Fruit fly (Drosophila melanogaster) whole organism, embryonic: Measurements from ENCODE around the gene Muc68D.

Source experiments
- Bdp1 ChIP-seq: fragments of 200-800 bp; sonication (Bioruptor generic); optimal IDR thresholded peaks from 3 replicates; lab custom pipeline; 2016; ENCODE audit warnings: missing biosample characterization, missing genetic modification characterization
- Bgb ChIP-seq: fragments of 200-800 bp; sonication (Bioruptor generic); IDR thresholded peaks from 2 replicates; pipeline ENCODE4 v1.3.6; 2022; ENCODE audit warnings: missing biosample characterization, missing genetic modification characterization; ENCODE audit not compliant: partially characterized antibody
- CG10147 ChIP-seq: fragments of 200-800 bp; sonication (Bioruptor generic); optimal IDR thresholded peaks from 2 replicates; lab custom pipeline; 2019; ENCODE audit warnings: missing biosample characterization, mild to moderate bottlenecking, missing genetic modification characterization, moderate library complexity
- CG12219 ChIP-seq: fragments of 200-800 bp; sonication (Bioruptor generic); optimal IDR thresholded peaks from 3 replicates; lab custom pipeline; 2018; ENCODE audit warnings: missing biosample characterization, mild to moderate bottlenecking, missing genetic modification characterization
- CG1233 ChIP-seq: fragments of 200-800 bp; sonication (Bioruptor generic); optimal IDR thresholded peaks from 4 replicates; lab custom pipeline; 2018; ENCODE audit warnings: missing biosample characterization, mild to moderate bottlenecking, missing genetic modification characterization
- CG13123 ChIP-seq: fragments of 200-800 bp; sonication (Bioruptor generic); optimal IDR thresholded peaks from 2 replicates; lab custom pipeline; 2016; ENCODE audit warnings: missing biosample characterization, missing genetic modification characterization
- CG13287 ChIP-seq: fragments of 200-800 bp; sonication (Bioruptor generic); IDR thresholded peaks from 2 replicates; pipeline ENCODE4 v1.3.6; 2022; ENCODE audit warnings: missing biosample characterization, missing genetic modification characterization; ENCODE audit not compliant: partially characterized antibody
- CG14667 ChIP-seq: fragments of 200-800 bp; sonication (Bioruptor generic); IDR thresholded peaks from 2 replicates; pipeline ENCODE4 v1.3.6; 2022; ENCODE audit warnings: missing biosample characterization, missing genetic modification characterization
- CG15514 ChIP-seq: fragments of 200-800 bp; sonication (Bioruptor generic); optimal IDR thresholded peaks from 3 replicates; lab custom pipeline; 2017; ENCODE audit warnings: missing biosample characterization, missing genetic modification characterization, mild to moderate bottlenecking, moderate library complexity, missing genetic modification reagents
- CG18599 ChIP-seq: fragments of 200-800 bp; sonication (Bioruptor generic); optimal IDR thresholded peaks from 3 replicates; lab custom pipeline; 2017; ENCODE audit warnings: missing biosample characterization, missing genetic modification characterization, mild to moderate bottlenecking, moderate library complexity, missing genetic modification reagents
- CG2678 ChIP-seq: fragments of 200-800 bp; sonication (Bioruptor generic); optimal IDR thresholded peaks from 3 replicates; lab custom pipeline; 2019; ENCODE audit warnings: missing biosample characterization, mild to moderate bottlenecking, missing genetic modification characterization, moderate library complexity
- CG30020 ChIP-seq: fragments of 200-800 bp; optimal IDR thresholded peaks from 2 replicates; lab custom pipeline; 2019; ENCODE audit warnings: missing biosample characterization, mild to moderate bottlenecking, missing genetic modification characterization, moderate library complexity
- CG34376 ChIP-seq: fragments of 200-800 bp; sonication (Bioruptor generic); optimal IDR thresholded peaks from 2 replicates; lab custom pipeline; 2018; ENCODE audit warnings: missing biosample characterization, mild to moderate bottlenecking, missing genetic modification characterization
- CG8089 ChIP-seq: fragments of 200-800 bp; sonication (Bioruptor generic); optimal IDR thresholded peaks from 3 replicates; lab custom pipeline; 2016; ENCODE audit warnings: missing biosample characterization, missing genetic modification characterization
- CG8924 ChIP-seq: fragments of 200-800 bp; optimal IDR thresholded peaks from 3 replicates; lab custom pipeline; 2019; ENCODE audit warnings: missing biosample characterization, mild to moderate bottlenecking, missing genetic modification characterization, moderate library complexity
- CG9437 ChIP-seq: fragments of 200-800 bp; sonication (Bioruptor generic); optimal IDR thresholded peaks from 2 replicates; lab custom pipeline; 2018; ENCODE audit warnings: missing biosample characterization, mild to moderate bottlenecking, missing genetic modification characterization
- Drgx ChIP-seq: fragments of 200-800 bp; sonication (Bioruptor generic); IDR thresholded peaks from 2 replicates; pipeline ENCODE4 v1.3.6; 2022; ENCODE audit warnings: missing biosample characterization, missing genetic modification characterization
- E2f1 ChIP-seq: fragments of 200-800 bp; sonication (Bioruptor generic); IDR thresholded peaks from 2 replicates; pipeline ENCODE4 v1.3.6; 2022; ENCODE audit warnings: missing biosample characterization, missing genetic modification characterization
- Fer1 ChIP-seq: fragments of 200-800 bp; sonication (Bioruptor generic); optimal IDR thresholded peaks from 2 replicates; lab custom pipeline; 2017; ENCODE audit warnings: missing biosample characterization, mild to moderate bottlenecking, missing genetic modification characterization
- GATAe ChIP-seq: fragments of 200-800 bp; sonication (Bioruptor generic); conservative IDR thresholded peaks from 2 replicates; pipeline ENCODE4 v1.3.6; 2022; ENCODE audit warnings: missing biosample characterization, missing genetic modification characterization
- H15 ChIP-seq: fragments of 200-800 bp; sonication (Bioruptor generic); IDR thresholded peaks from 3 replicates; pipeline ENCODE4 v1.3.6; 2022; ENCODE audit warnings: missing biosample characterization, missing genetic modification characterization
- Med ChIP-seq: fragments of 200-800 bp; sonication (Bioruptor generic); peaks from one replicate; lab custom pipeline; 2016; ENCODE audit warnings: missing biosample characterization, missing genetic modification characterization, mild to moderate bottlenecking, inconsistent platforms, moderate library complexity
- Nf-YB ChIP-seq: fragments of 200-800 bp; sonication (Bioruptor generic); optimal IDR thresholded peaks from 3 replicates; lab custom pipeline; 2019; ENCODE audit warnings: missing biosample characterization, mild to moderate bottlenecking, missing genetic modification characterization, moderate library complexity
- Pdp1 ChIP-seq, 2 experiments: fragments of 200-800 bp; sonication (Bioruptor generic); optimal IDR thresholded peaks; 3 replicates each; lab custom pipeline; 2016; ENCODE audit warnings: missing biosample characterization in 2 of 2, missing genetic modification characterization in 2 of 2, mild to moderate bottlenecking in 1 of 2, moderate library complexity in 1 of 2
- Rx ChIP-seq: fragments of 200-800 bp; sonication (Bioruptor generic); IDR thresholded peaks from 2 replicates; pipeline ENCODE4 v1.3.6; 2022; ENCODE audit warnings: missing biosample characterization, missing genetic modification characterization
- Spps ChIP-seq: fragments of 200-800 bp; sonication (Bioruptor generic); optimal IDR thresholded peaks from 2 replicates; lab custom pipeline; 2018; ENCODE audit warnings: missing biosample characterization, mild to moderate bottlenecking, missing genetic modification characterization
- Trl ChIP-seq, 3 experiments: fragments of >200 bp in 2 of 3; fragments of 200-800 bp in 1 of 3; sonication (Bioruptor generic) in 1 of 3; optimal IDR thresholded peaks; 2 replicates in 1 of 3; 3 replicates in 2 of 3; lab custom pipeline; 2016 to 2017; ENCODE audit warnings: missing biosample characterization in 1 of 3, missing genetic modification characterization in 1 of 3
- bigmax ChIP-seq: fragments of 200-800 bp; sonication (Bioruptor generic); optimal IDR thresholded peaks from 2 replicates; lab custom pipeline; 2018; ENCODE audit warnings: missing biosample characterization, mild to moderate bottlenecking, missing genetic modification characterization
- chinmo ChIP-seq: fragments of 200-800 bp; sonication (Bioruptor generic); IDR thresholded peaks from 4 replicates; pipeline ENCODE4 v1.3.6; 2022; ENCODE audit warnings: missing biosample characterization, missing genetic modification characterization; ENCODE audit not compliant: partially characterized antibody
- ci ChIP-seq: fragments of 200-800 bp; sonication (Bioruptor generic); IDR thresholded peaks from 3 replicates; pipeline ENCODE4 v1.3.6; 2022; ENCODE audit warnings: missing biosample characterization, missing genetic modification characterization
- crp ChIP-seq, 2 experiments: fragments of 200-800 bp; sonication (Bioruptor generic); optimal IDR thresholded peaks; 2 replicates in 1 of 2; 3 replicates in 1 of 2; lab custom pipeline; 2017; ENCODE audit warnings: missing biosample characterization in 2 of 2, missing genetic modification characterization in 2 of 2, mild to moderate bottlenecking in 1 of 2, moderate library complexity in 1 of 2
- exex ChIP-seq: fragments of 200-800 bp; sonication (Bioruptor generic); optimal IDR thresholded peaks from 4 replicates; lab custom pipeline; 2018; ENCODE audit warnings: missing biosample characterization, mild to moderate bottlenecking, missing genetic modification characterization, moderate library complexity
- fru ChIP-seq: fragments of >200 bp; optimal IDR thresholded peaks from 2 replicates; lab custom pipeline; 2017
- ftz-f1 ChIP-seq: fragments of 200-800 bp; sonication (Bioruptor generic); optimal IDR thresholded peaks from 2 replicates; lab custom pipeline; 2016; ENCODE audit warnings: missing biosample characterization, missing genetic modification characterization
- grn ChIP-seq: fragments of 200-800 bp; sonication (Bioruptor generic); optimal IDR thresholded peaks from 3 replicates; lab custom pipeline; 2017; ENCODE audit warnings: missing biosample characterization, missing genetic modification characterization
- jigr1 ChIP-seq: fragments of 200-800 bp; sonication (Bioruptor generic); IDR thresholded peaks from 3 replicates; pipeline ENCODE4 v1.3.6; 2022; ENCODE audit warnings: missing biosample characterization, missing genetic modification characterization
- lab ChIP-seq: fragments of 200-800 bp; sonication (Bioruptor generic); optimal IDR thresholded peaks from 3 replicates; lab custom pipeline; 2017; ENCODE audit warnings: missing biosample characterization, missing genetic modification characterization, mild to moderate bottlenecking, moderate library complexity, missing genetic modification reagents
- pho ChIP-seq: fragments of 200-800 bp; sonication (Bioruptor generic); optimal IDR thresholded peaks from 2 replicates; lab custom pipeline; 2016; ENCODE audit warnings: missing biosample characterization, missing genetic modification characterization
- pzg ChIP-seq: fragments of 200-800 bp; sonication (Bioruptor generic); optimal IDR thresholded peaks from 3 replicates; lab custom pipeline; 2018; ENCODE audit warnings: missing biosample characterization, mild to moderate bottlenecking, missing genetic modification characterization, moderate library complexity
- repo ChIP-seq: fragments of 200-800 bp; sonication (Bioruptor generic); optimal IDR thresholded peaks from 2 replicates; lab custom pipeline; 2016; ENCODE audit warnings: missing biosample characterization, missing genetic modification characterization
- sima ChIP-seq: fragments of 200-800 bp; sonication (Bioruptor generic); optimal IDR thresholded peaks from 2 replicates; lab custom pipeline; 2016; ENCODE audit warnings: missing biosample characterization, missing genetic modification characterization
- so ChIP-seq: fragments of 200-800 bp; sonication (Bioruptor generic); IDR thresholded peaks from 3 replicates; pipeline ENCODE4 v1.3.6; 2022; ENCODE audit warnings: missing biosample characterization, missing genetic modification characterization
- tap ChIP-seq: fragments of 200-800 bp; optimal IDR thresholded peaks from 3 replicates; lab custom pipeline; 2019; ENCODE audit warnings: missing biosample characterization, mild to moderate bottlenecking, missing genetic modification characterization, moderate library complexity
- tll ChIP-seq, 2 experiments: fragments of 200-800 bp in 1 of 2; fragments of >200 bp in 1 of 2; sonication (Bioruptor generic) in 1 of 2; optimal IDR thresholded peaks; 2 replicates each; lab custom pipeline; 2017 to 2019; ENCODE audit warnings: missing biosample characterization in 2 of 2, missing genetic modification characterization in 2 of 2, mild to moderate bottlenecking in 1 of 2, moderate library complexity in 1 of 2
- usp ChIP-seq: fragments of >200 bp; optimal IDR thresholded peaks from 2 replicates; lab custom pipeline; 2017; ENCODE audit warnings: missing biosample characterization, missing genetic modification characterization

The Muc68D gene

dm6 chr3L:11776731-11777130 is 4.8 kb upstream of the Muc68D start, which contains the start of gene CG14131 (continued):
- TF ChIP-seq GATAe (GFP tag; lab: Robert Waterston, UW) (0 out of 2 replicates have a peak, but pooled peaks have one; percentile 21), CG13287 (peak; percentile 41), tll (GFP tag; optimal IDR thresholded peaks at IDR 0.05; lab: Kevin White, UChicago) (no peak), CG34376 (GFP tag; lab: Kevin White, UChicago) (peak; percentile 78), CG2678 (tag; lab: Kevin White, UChicago) (no peak), lab (GFP tag; lab: Kevin White, UChicago) (peak; percentile 26), Trl (optimal IDR thresholded peaks at IDR 0.05; lab: Kevin White, UChicago) (peak; percentile 39 to 70), Trl (GFP tag; optimal IDR thresholded peaks at IDR 0.05; lab: Kevin White, UChicago) (no peak), Med (peak; percentile 65), exex (tag; lab: Kevin White, UChicago) (peak; percentile 99), Pdp1 (GFP tag; optimal IDR thresholded peaks at IDR 0.05; lab: Kevin White, UChicago) (peak in 1 of 2 experiments; percentile 30), jigr1 (GFP tag; lab: Robert Waterston, UW) (no peak), ci (GFP tag; lab: Robert Waterston, UW) (peak; percentile 18; the same call in 1 of the 3 replicates)

- TF ChIP-seq CG13123 = no peak
- no peak for TF ChIP-seq E2f1
- no peak for TF ChIP-seq Bgb (GFP tag; lab: Robert Waterston, UW)
Observed at dm6 chr3L:11774401-11774800, 2.4 kb upstream of the Muc68D start, which contains the start of gene Tim13. Gene Tim13 (minus strand): TSS chr3L:11774501.

dm6 chr3L:11773796-11774195 is 1.8 kb upstream of the Muc68D start:
- TF ChIP-seq chinmo (GFP tag; lab: Robert Waterston, UW) (0 out of 4 replicates have a peak, but pooled peaks have one; percentile 20), grn (GFP tag; lab: Kevin White, UChicago) (peak; percentile 16), crp (GFP tag; optimal IDR thresholded peaks at IDR 0.05; lab: Kevin White, UChicago) (no peak), Bdp1 (GFP tag; lab: Kevin White, UChicago) (peak; percentile 31), fru (lab: Kevin White, UChicago) (no peak)

dm6 chr3L:11772608-11773017 is 656 bp upstream of the Muc68D start:
- TF ChIP-seq exex (tag; lab: Kevin White, UChicago) (peak; percentile 99), Fer1 (peak; percentile 44), CG15514 (no peak), ci (GFP tag; lab: Robert Waterston, UW) (peak; percentile 40; the same call in 1 of the 3 replicates), CG14667 (GFP tag; lab: Robert Waterston, UW) (no peak), Drgx (GFP tag; lab: Robert Waterston, UW) (no peak), Nf-YB (peak; percentile 65), pzg (GFP tag; lab: Kevin White, UChicago) (no peak), CG1233 (GFP tag; lab: Kevin White, UChicago) (no peak), so (GFP tag; lab: Robert Waterston, UW) (0 out of 3 replicates have a peak, but pooled peaks have one; percentile 30), tap (no peak), ftz-f1 (GFP tag; lab: Kevin White, UChicago) (peak; percentile 73), CG8924 (tag; lab: Kevin White, UChicago) (no peak), Spps (tag; lab: Kevin White, UChicago) (no peak), usp (GFP tag; lab: Kevin White, UChicago) (no peak), repo (GFP tag; lab: Kevin White, UChicago) (no peak), Rx (no peak), CG8089 (GFP tag; lab: Kevin White, UChicago) (no peak), H15 (no peak), CG18599 (GFP tag; lab: Kevin White, UChicago) (peak; percentile 51), bigmax (GFP tag; lab: Kevin White, UChicago) (no peak), sima (GFP tag; lab: Kevin White, UChicago) (no peak), CG12219 (GFP tag; lab: Kevin White, UChicago) (no peak), CG9437 (GFP tag; lab: Kevin White, UChicago) (no peak), CG30020 (no peak), CG10147 (GFP tag; lab: Kevin White, UChicago) (no peak), pho (GFP tag; lab: Kevin White, UChicago) (no peak)
